Fruit fly (Drosophila melanogaster) whole organism, prepupa: ENCODE results near the gene scramb1.

ENCODE experiments used
- CG11762 ChIP-seq: fragments of 200-800 bp; sonication (Bioruptor generic); optimal IDR thresholded peaks from 3 replicates; lab custom pipeline; 2016; ENCODE audit warnings: missing biosample characterization, missing genetic modification characterization; ENCODE audit not compliant: insufficient read depth
- CG34406 ChIP-seq: fragments of 200-800 bp; sonication (Bioruptor generic); optimal IDR thresholded peaks from 3 replicates; lab custom pipeline; 2016; ENCODE audit warnings: missing biosample characterization, missing genetic modification characterization
- CG6854 ChIP-seq: fragments of 200-800 bp; sonication (Bioruptor generic); optimal IDR thresholded peaks from 2 replicates; lab custom pipeline; 2017; ENCODE audit warnings: missing biosample characterization, mild to moderate bottlenecking, missing genetic modification characterization
- CG9139 ChIP-seq: fragments of 200-800 bp; sonication (Bioruptor generic); optimal IDR thresholded peaks from 3 replicates; lab custom pipeline; 2017; ENCODE audit warnings: missing biosample characterization, mild to moderate bottlenecking, missing genetic modification characterization
- Sox102F ChIP-seq: fragments of 200-800 bp; sonication (Bioruptor generic); optimal IDR thresholded peaks from 2 replicates; lab custom pipeline; 2016; ENCODE audit warnings: missing biosample characterization, mild to moderate bottlenecking, missing genetic modification characterization
- Sox14 ChIP-seq: fragments of 200-800 bp; sonication (Bioruptor generic); optimal IDR thresholded peaks from 3 replicates; lab custom pipeline; 2016; ENCODE audit warnings: missing biosample characterization, missing genetic modification characterization
- achi ChIP-seq: fragments of 200-800 bp; sonication (Bioruptor generic); optimal IDR thresholded peaks from 3 replicates; lab custom pipeline; 2016; ENCODE audit warnings: missing biosample characterization, missing genetic modification characterization
- fd59A ChIP-seq: fragments of 200-800 bp; sonication (Bioruptor generic); optimal IDR thresholded peaks from 2 replicates; lab custom pipeline; 2017; ENCODE audit warnings: missing biosample characterization, mild to moderate bottlenecking, missing genetic modification characterization, missing genetic modification reagents
- net ChIP-seq: fragments of 200-800 bp; sonication (Bioruptor generic); optimal IDR thresholded peaks from 3 replicates; lab custom pipeline; 2016; ENCODE audit warnings: missing biosample characterization, missing genetic modification characterization
- ss ChIP-seq, 2 experiments: fragments of 200-800 bp; sonication (Bioruptor generic); optimal IDR thresholded peaks; 2 replicates in 1 of 2; 3 replicates in 1 of 2; lab custom pipeline; 2017 to 2018; ENCODE audit warnings: mild to moderate bottlenecking in 2 of 2, missing biosample characterization in 2 of 2, missing genetic modification characterization in 2 of 2, moderate library complexity in 1 of 2
- vri ChIP-seq: fragments of 200-800 bp; sonication (Bioruptor generic); optimal IDR thresholded peaks from 3 replicates; lab custom pipeline; 2016; ENCODE audit warnings: missing biosample characterization, mild to moderate bottlenecking, missing genetic modification characterization

DNA sequence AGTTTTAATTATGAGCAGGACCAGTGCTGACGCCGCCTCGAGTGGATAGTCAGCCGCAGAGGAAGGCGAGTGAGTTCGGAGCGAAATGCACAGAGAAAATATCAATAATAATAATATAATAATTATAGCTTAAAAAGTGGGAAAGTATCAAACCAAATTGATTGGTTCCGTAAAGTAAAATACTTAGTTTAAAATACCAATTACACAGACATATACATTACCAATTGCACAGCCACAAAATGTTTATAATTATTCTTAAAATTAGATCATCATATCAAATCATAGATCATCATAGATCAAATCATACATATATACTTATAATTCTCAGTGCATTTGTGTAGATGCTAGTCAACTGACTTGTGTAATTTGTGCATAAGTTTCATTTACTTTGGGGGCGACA is 13.5 kb upstream of the scramb1 start:
- TF ChIP-seq CG34406 (no peak), ss (GFP tag; optimal IDR thresholded peaks at IDR 0.05; lab: Kevin White, UChicago) (no peak), achi (GFP tag; lab: Kevin White, UChicago) (no peak), net (GFP tag; lab: Kevin White, UChicago) (no peak), vri (GFP tag; lab: Kevin White, UChicago) (no peak), CG11762 (GFP tag; lab: Kevin White, UChicago) (no peak), Sox102F (GFP tag; lab: Kevin White, UChicago) (no peak), fd59A (GFP tag; lab: Kevin White, UChicago) (no peak), CG9139 (GFP tag; lab: Kevin White, UChicago) (no peak), CG6854 (GFP tag; lab: Kevin White, UChicago) (no peak), Sox14 (GFP tag; lab: Kevin White, UChicago) (no peak)
